Fruit fly (Drosophila melanogaster) whole organism, embryonic: ENCODE data around the gene CG2898.

Experiments used
- Asciz ChIP-seq: fragments of 200-800 bp; sonication (Bioruptor generic); optimal IDR thresholded peaks from 2 replicates; lab custom pipeline; 2017; ENCODE audit warnings: missing biosample characterization, mild to moderate bottlenecking, missing genetic modification characterization, missing genetic modification reagents
- Atf3 ChIP-seq: fragments of 200-800 bp; sonication (Bioruptor generic); optimal IDR thresholded peaks from 3 replicates; lab custom pipeline; 2016; ENCODE audit warnings: missing biosample characterization, missing genetic modification characterization
- Atf6 ChIP-seq: fragments of 200-800 bp; sonication (Bioruptor generic); IDR thresholded peaks from 2 replicates; pipeline ENCODE4 v1.3.6; 2022; ENCODE audit warnings: missing biosample characterization, missing genetic modification characterization
- Bdp1 ChIP-seq: fragments of 200-800 bp; sonication (Bioruptor generic); optimal IDR thresholded peaks from 3 replicates; lab custom pipeline; 2016; ENCODE audit warnings: missing biosample characterization, missing genetic modification characterization
- CG10267 ChIP-seq: fragments of 200-800 bp; sonication (Bioruptor generic); optimal IDR thresholded peaks from 2 replicates; lab custom pipeline; 2018; ENCODE audit warnings: missing biosample characterization, mild to moderate bottlenecking, missing genetic modification characterization, moderate library complexity
- CG11398 ChIP-seq: fragments of 200-800 bp; sonication (Bioruptor generic); optimal IDR thresholded peaks from 2 replicates; lab custom pipeline; 2016; ENCODE audit warnings: missing biosample characterization, missing genetic modification characterization
- CG11456 ChIP-seq: fragments of 200-800 bp; sonication (Bioruptor generic); IDR thresholded peaks from 3 replicates; pipeline ENCODE4 v1.3.6; 2022; ENCODE audit warnings: missing biosample characterization, missing genetic modification characterization
- CG12299 ChIP-seq: fragments of 200-800 bp; sonication (Bioruptor generic); optimal IDR thresholded peaks from 2 replicates; lab custom pipeline; 2018; ENCODE audit warnings: missing biosample characterization, mild to moderate bottlenecking, missing genetic modification characterization
- CG13424 ChIP-seq: fragments of 200-800 bp; sonication (Bioruptor generic); optimal IDR thresholded peaks from 2 replicates; lab custom pipeline; 2019; ENCODE audit warnings: missing biosample characterization, mild to moderate bottlenecking, missing genetic modification characterization, moderate library complexity
- CG14965 ChIP-seq: fragments of 200-800 bp; sonication (Bioruptor generic); optimal IDR thresholded peaks from 2 replicates; lab custom pipeline; 2016; ENCODE audit warnings: missing biosample characterization, missing genetic modification characterization, borderline replicate concordance
- CG17568 ChIP-seq: fragments of 200-800 bp; sonication (Bioruptor generic); optimal IDR thresholded peaks from 2 replicates; lab custom pipeline; 2018; ENCODE audit warnings: missing biosample characterization, mild to moderate bottlenecking, missing genetic modification characterization, moderate library complexity
- CG17802 ChIP-seq: fragments of 200-800 bp; sonication (Bioruptor generic); optimal IDR thresholded peaks from 2 replicates; lab custom pipeline; 2018; ENCODE audit warnings: missing biosample characterization, mild to moderate bottlenecking, missing genetic modification characterization, moderate library complexity
- CG2129 ChIP-seq: fragments of 200-800 bp; sonication (Bioruptor generic); IDR thresholded peaks from 2 replicates; pipeline ENCODE4 v1.3.6; 2022; ENCODE audit warnings: missing biosample characterization, missing genetic modification characterization; ENCODE audit not compliant: partially characterized antibody
- CG2678 ChIP-seq: fragments of 200-800 bp; sonication (Bioruptor generic); optimal IDR thresholded peaks from 3 replicates; lab custom pipeline; 2019; ENCODE audit warnings: missing biosample characterization, mild to moderate bottlenecking, missing genetic modification characterization, moderate library complexity
- CG2712 ChIP-seq: fragments of 200-800 bp; optimal IDR thresholded peaks from 3 replicates; lab custom pipeline; 2019; ENCODE audit warnings: missing biosample characterization, mild to moderate bottlenecking, missing genetic modification characterization, moderate library complexity
- CG31224 ChIP-seq: fragments of 200-800 bp; sonication (Bioruptor generic); IDR thresholded peaks from 2 replicates; pipeline ENCODE4 v1.3.6; 2022; ENCODE audit warnings: missing biosample characterization, missing genetic modification characterization
- CG31441 ChIP-seq: fragments of 200-800 bp; sonication (Bioruptor generic); IDR thresholded peaks from 2 replicates; pipeline ENCODE4 v1.3.6; 2022; ENCODE audit warnings: missing biosample characterization, missing genetic modification characterization
- CG4404 ChIP-seq: fragments of 200-800 bp; sonication (Bioruptor generic); IDR thresholded peaks from 2 replicates; pipeline ENCODE4 v1.3.6; 2022; ENCODE audit warnings: missing biosample characterization, missing genetic modification characterization
- CG6175 ChIP-seq: fragments of 200-800 bp; sonication (Bioruptor generic); IDR thresholded peaks from 3 replicates; pipeline ENCODE4 v1.3.6; 2022; ENCODE audit warnings: missing biosample characterization, missing genetic modification characterization
- CG7963 ChIP-seq: fragments of 200-800 bp; sonication (Bioruptor generic); IDR thresholded peaks from 3 replicates; pipeline ENCODE4 v1.3.6; 2022; ENCODE audit warnings: missing biosample characterization, missing genetic modification characterization; ENCODE audit not compliant: partially characterized antibody
- CG8944 ChIP-seq: fragments of 200-800 bp; sonication (Bioruptor generic); optimal IDR thresholded peaks from 3 replicates; lab custom pipeline; 2016; ENCODE audit warnings: missing biosample characterization, missing genetic modification characterization
- Dbx ChIP-seq: fragments of 200-800 bp; sonication (Bioruptor generic); IDR thresholded peaks from 3 replicates; pipeline ENCODE4 v1.3.6; 2022; ENCODE audit warnings: missing biosample characterization, missing genetic modification characterization
- Hmx ChIP-seq: fragments of 200-800 bp; sonication (Bioruptor generic); optimal IDR thresholded peaks from 2 replicates; lab custom pipeline; 2016; ENCODE audit warnings: missing biosample characterization, missing genetic modification characterization
- Meics ChIP-seq: fragments of 200-800 bp; sonication (Bioruptor generic); optimal IDR thresholded peaks from 2 replicates; lab custom pipeline; 2017; ENCODE audit warnings: missing biosample characterization, mild to moderate bottlenecking, missing genetic modification characterization
- Poxn ChIP-seq: fragments of 200-800 bp; sonication (Bioruptor generic); IDR thresholded peaks from 2 replicates; pipeline ENCODE4 v1.3.6; 2022; ENCODE audit warnings: missing biosample characterization, missing genetic modification characterization
- Xrp1 ChIP-seq: fragments of 200-800 bp; sonication (Bioruptor generic); IDR thresholded peaks from 2 replicates; pipeline ENCODE4 v1.3.6; 2022; ENCODE audit warnings: missing biosample characterization, missing genetic modification characterization
- aop ChIP-seq: fragments of 200-800 bp; sonication (Bioruptor generic); IDR thresholded peaks from 2 replicates; pipeline ENCODE4 v1.3.6; 2022; ENCODE audit warnings: missing biosample characterization, missing genetic modification characterization
- bbx ChIP-seq: fragments of 200-800 bp; sonication (Bioruptor generic); IDR thresholded peaks from 2 replicates; pipeline ENCODE4 v1.3.6; 2022; ENCODE audit warnings: missing biosample characterization, missing genetic modification characterization; ENCODE audit not compliant: partially characterized antibody
- caup ChIP-seq: fragments of 200-800 bp; sonication (Bioruptor generic); optimal IDR thresholded peaks from 3 replicates; lab custom pipeline; 2017; ENCODE audit warnings: missing biosample characterization, mild to moderate bottlenecking, missing genetic modification characterization, moderate library complexity; ENCODE audit not compliant: severe bottlenecking
- cg ChIP-seq: fragments of 200-800 bp; sonication (Bioruptor generic); optimal IDR thresholded peaks from 3 replicates; lab custom pipeline; 2019; ENCODE audit warnings: missing biosample characterization, mild to moderate bottlenecking, missing genetic modification characterization, moderate library complexity
- corto ChIP-seq: fragments of 200-800 bp; sonication (Bioruptor generic); optimal IDR thresholded peaks from 2 replicates; lab custom pipeline; 2016; ENCODE audit warnings: missing biosample characterization, mild to moderate bottlenecking, missing genetic modification characterization, moderate library complexity
- dmrt99B ChIP-seq: fragments of 200-800 bp; sonication (Bioruptor generic); optimal IDR thresholded peaks from 2 replicates; lab custom pipeline; 2018; ENCODE audit warnings: missing biosample characterization, mild to moderate bottlenecking, missing genetic modification characterization, moderate library complexity
- eyg ChIP-seq: fragments of 200-800 bp; sonication (Bioruptor generic); optimal IDR thresholded peaks from 3 replicates; lab custom pipeline; 2016; ENCODE audit warnings: missing biosample characterization, missing genetic modification characterization
- gfzf ChIP-seq: fragments of 200-800 bp; sonication (Bioruptor generic); optimal IDR thresholded peaks from 2 replicates; lab custom pipeline; 2016; ENCODE audit warnings: missing biosample characterization, mild to moderate bottlenecking, missing genetic modification characterization, moderate library complexity
- grau ChIP-seq: fragments of 200-800 bp; optimal IDR thresholded peaks from 3 replicates; lab custom pipeline; 2019; ENCODE audit warnings: missing biosample characterization, mild to moderate bottlenecking, missing genetic modification characterization, moderate library complexity
- h ChIP-seq: fragments of >200 bp; optimal IDR thresholded peaks from 2 replicates; lab custom pipeline; 2017
- kni ChIP-seq: fragments of 200-800 bp; sonication (Bioruptor generic); optimal IDR thresholded peaks from 3 replicates; lab custom pipeline; 2017; ENCODE audit warnings: mild to moderate bottlenecking, missing biosample characterization, missing genetic modification reagents, missing genetic modification characterization
- knrl ChIP-seq: fragments of 200-800 bp; sonication (Bioruptor generic); IDR thresholded peaks from 3 replicates; pipeline ENCODE4 v1.3.6; 2022; ENCODE audit warnings: missing biosample characterization, missing genetic modification characterization; ENCODE audit not compliant: partially characterized antibody
- lmd ChIP-seq: fragments of 200-800 bp; sonication (Bioruptor generic); IDR thresholded peaks from 2 replicates; pipeline ENCODE4 v1.3.6; 2022; ENCODE audit warnings: missing biosample characterization, missing genetic modification characterization
- lov ChIP-seq, 2 experiments: fragments of 200-800 bp in 1 of 2; fragments of >200 bp in 1 of 2; sonication (Bioruptor generic) in 1 of 2; IDR thresholded peaks in 1 of 2; optimal IDR thresholded peaks in 1 of 2; 2 replicates in 1 of 2; 3 replicates in 1 of 2; pipeline versions ENCODE4 v1.3.6 to Lab custom; 2017 to 2022; ENCODE audit warnings: missing biosample characterization in 1 of 2, missing genetic modification characterization in 1 of 2
- org-1 ChIP-seq: fragments of 200-800 bp; sonication (Bioruptor generic); optimal IDR thresholded peaks from 2 replicates; lab custom pipeline; 2017; ENCODE audit warnings: missing biosample characterization, missing genetic modification characterization
- salm ChIP-seq: fragments of 200-800 bp; sonication (Bioruptor generic); optimal IDR thresholded peaks from 2 replicates; lab custom pipeline; 2018; ENCODE audit warnings: missing biosample characterization, mild to moderate bottlenecking, missing genetic modification characterization
- schlank ChIP-seq: fragments of 200-800 bp; sonication (Bioruptor generic); optimal IDR thresholded peaks from 2 replicates; lab custom pipeline; 2018; ENCODE audit warnings: missing biosample characterization, mild to moderate bottlenecking, missing genetic modification characterization
- sens ChIP-seq: fragments of 200-800 bp; sonication (Bioruptor generic); peaks from one replicate; lab custom pipeline; 2016; ENCODE audit warnings: missing biosample characterization, missing genetic modification characterization
- sisA ChIP-seq: fragments of 200-800 bp; sonication (Bioruptor generic); IDR thresholded peaks from 2 replicates; pipeline ENCODE4 v1.3.6; 2022; ENCODE audit warnings: missing biosample characterization, missing genetic modification characterization
- tio ChIP-seq: fragments of 200-800 bp; sonication (Bioruptor generic); optimal IDR thresholded peaks from 2 replicates; lab custom pipeline; 2017; ENCODE audit warnings: missing biosample characterization, missing genetic modification characterization, inconsistent platforms
- unpg ChIP-seq: fragments of 200-800 bp; sonication (Bioruptor generic); optimal IDR thresholded peaks from 3 replicates; lab custom pipeline; 2018; ENCODE audit warnings: missing biosample characterization, mild to moderate bottlenecking, missing genetic modification characterization, moderate library complexity
- vfl ChIP-seq: fragments of 200-800 bp; sonication (Bioruptor generic); optimal IDR thresholded peaks from 2 replicates; lab custom pipeline; 2016; ENCODE audit warnings: missing biosample characterization, missing genetic modification characterization
- yki ChIP-seq: fragments of >200 bp; optimal IDR thresholded peaks from 3 replicates; lab custom pipeline; 2018
- zfh1 ChIP-seq: fragments of 200-800 bp; sonication (Bioruptor generic); IDR thresholded peaks from 3 replicates; pipeline ENCODE4 v1.3.6; 2022; ENCODE audit warnings: missing biosample characterization, missing genetic modification characterization

CG2898 gene

DNA sequence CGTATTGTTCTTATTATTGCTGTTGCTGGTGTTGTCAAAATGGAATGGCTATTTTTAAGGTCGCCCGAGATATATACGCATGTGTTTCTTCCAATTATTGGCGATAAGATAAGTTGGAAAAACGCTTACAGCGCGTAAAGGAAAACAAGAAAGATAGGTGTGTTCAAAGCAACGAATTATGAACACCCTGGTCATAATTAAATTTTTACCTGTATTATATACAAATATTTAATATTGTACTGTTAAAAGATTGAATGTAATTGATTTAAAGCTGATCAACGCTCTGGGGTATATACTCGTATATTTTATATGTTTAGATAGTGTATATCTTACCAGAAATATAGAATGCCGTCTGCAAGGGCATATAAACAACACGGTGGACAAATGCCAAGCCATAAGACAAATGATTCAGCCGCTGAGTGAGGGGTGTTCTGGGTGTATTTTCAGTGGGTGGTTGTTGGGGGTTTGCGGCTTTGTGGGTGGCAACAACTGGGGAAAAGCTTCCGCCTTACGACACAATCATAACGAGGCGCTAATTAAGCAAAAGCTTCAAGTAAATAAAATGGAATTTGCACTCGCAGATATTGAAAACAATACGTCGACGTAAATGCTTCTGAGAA lies 22.4 kb downstream of the CG2898 start (continued):
- TF ChIP-seq lmd, result peak; percentile 49
- TF ChIP-seq sisA (GFP tag; lab: Robert Waterston, UW), result 0 out of 2 replicates have a peak, but pooled peaks have one; percentile 14
- no peak for TF ChIP-seq lov (optimal IDR thresholded peaks at IDR 0.05; lab: Kevin White, UChicago)
- no peak for TF ChIP-seq lov (GFP tag; IDR thresholded peaks at IDR 0.05; lab: Robert Waterston, UW)
- TF ChIP-seq gfzf (GFP tag; lab: Kevin White, UChicago), result no peak
- TF ChIP-seq CG13424 (tag; lab: Kevin White, UChicago), result peak; percentile 29
- TF ChIP-seq yki (lab: Kevin White, UChicago), result no peak
- TF ChIP-seq CG17802 (tag; lab: Kevin White, UChicago), result no peak
- peak; percentile 61 for TF ChIP-seq Dbx (GFP tag; lab: Robert Waterston, UW)
- no peak for TF ChIP-seq CG11456 (GFP tag; lab: Robert Waterston, UW)
- TF ChIP-seq h (lab: Kevin White, UChicago), result no peak
- no peak for TF ChIP-seq Hmx (GFP tag; lab: Kevin White, UChicago)
- no peak for TF ChIP-seq eyg (GFP tag; lab: Kevin White, UChicago)
- no peak for TF ChIP-seq CG2129 (GFP tag; lab: Robert Waterston, UW)
- no peak for TF ChIP-seq Asciz (GFP tag; lab: Kevin White, UChicago)
- no peak for TF ChIP-seq CG10267 (tag; lab: Kevin White, UChicago)
- TF ChIP-seq unpg, result peak; percentile 35
- peak; percentile 27 for TF ChIP-seq CG2712 (tag; lab: Kevin White, UChicago)
- TF ChIP-seq CG11398 (GFP tag; lab: Kevin White, UChicago), result no peak
- peak; percentile 74 for TF ChIP-seq Atf6
- no peak for TF ChIP-seq cg (GFP tag; lab: Kevin White, UChicago)
- TF ChIP-seq tio (GFP tag; lab: Kevin White, UChicago), result no peak
- no peak for TF ChIP-seq schlank (tag; lab: Kevin White, UChicago)
- TF ChIP-seq grau (tag; lab: Kevin White, UChicago), result peak; percentile 50
- no peak for TF ChIP-seq CG6175 (GFP tag; lab: Robert Waterston, UW)
- TF ChIP-seq zfh1 (GFP tag; lab: Robert Waterston, UW), result no peak
- TF ChIP-seq bbx (GFP tag; lab: Robert Waterston, UW), result no peak
- TF ChIP-seq CG4404 (GFP tag; lab: Robert Waterston, UW), result 0 out of 2 replicates have a peak, but pooled peaks have one; percentile 17
- TF ChIP-seq Poxn, result no peak
- TF ChIP-seq CG17568 (GFP tag; lab: Kevin White, UChicago), result no peak
- TF ChIP-seq Atf3 (GFP tag; lab: Kevin White, UChicago), result no peak
- TF ChIP-seq sens, result peak; percentile 49
- TF ChIP-seq aop, result no peak
- no peak for TF ChIP-seq CG8944 (GFP tag; lab: Kevin White, UChicago)
- TF ChIP-seq vfl (GFP tag; lab: Kevin White, UChicago), result no peak
- 0 out of 2 replicates have a peak, but pooled peaks have one; percentile 27 for TF ChIP-seq CG31441
- 0 out of 2 replicates have a peak, but pooled peaks have one; percentile 38 for TF ChIP-seq Xrp1
- peak; percentile 63 for TF ChIP-seq dmrt99B
- no peak for TF ChIP-seq CG7963 (GFP tag; lab: Robert Waterston, UW)
- no peak for TF ChIP-seq salm (tag; lab: Kevin White, UChicago)
- no peak for TF ChIP-seq CG12299 (tag; lab: Kevin White, UChicago)
- TF ChIP-seq Bdp1 (GFP tag; lab: Kevin White, UChicago), result no peak
- TF ChIP-seq corto (GFP tag; lab: Kevin White, UChicago), result no peak
- no peak for TF ChIP-seq CG31224 (GFP tag; lab: Robert Waterston, UW)
- TF ChIP-seq CG14965 (GFP tag; lab: Kevin White, UChicago), result no peak
- peak; percentile 56 for TF ChIP-seq Meics (GFP tag; lab: Kevin White, UChicago)
- peak; percentile 63 for TF ChIP-seq CG2678 (tag; lab: Kevin White, UChicago)
- no peak for TF ChIP-seq org-1
- TF ChIP-seq knrl (GFP tag; lab: Robert Waterston, UW), result no peak
- TF ChIP-seq kni, result no peak
- peak; percentile 23 for TF ChIP-seq caup
